Worm (Caenorhabditis elegans) whole organism, late embryonic: ENCODE measurements around the gene lipl-6.

ENCODE experiments used
- C08G9.2 ChIP-seq: sonication (generic microtip); optimal IDR thresholded peaks from 2 replicates; lab custom pipeline; 2016; ENCODE audit warnings: mild to moderate bottlenecking, missing genetic modification characterization, moderate library complexity, missing compliant biosample characterization
- F13H6.1 ChIP-seq: sonication (generic microtip); optimal IDR thresholded peaks from 2 replicates; lab custom pipeline; 2016; ENCODE audit warnings: missing genetic modification characterization, missing compliant biosample characterization
- K02D7.2 ChIP-seq: sonication (generic microtip); optimal IDR thresholded peaks from 2 replicates; lab custom pipeline; 2017; ENCODE audit warnings: mild to moderate bottlenecking, missing genetic modification characterization, missing compliant biosample characterization
- T23F11.4 ChIP-seq: fragments of 200-800 bp; sonication (Bioruptor generic); optimal IDR thresholded peaks from 2 replicates; lab custom pipeline; 2018; ENCODE audit warnings: mild to moderate bottlenecking, missing genetic modification characterization, missing compliant biosample characterization
- ceh-14 ChIP-seq: sonication (generic microtip); optimal IDR thresholded peaks from 2 replicates; lab custom pipeline; 2016; ENCODE audit warnings: missing genotype, missing genetic modification characterization, missing compliant biosample characterization
- ceh-18 ChIP-seq: sonication (generic microtip); optimal IDR thresholded peaks from 2 replicates; lab custom pipeline; 2016; ENCODE audit warnings: missing genetic modification characterization, missing compliant biosample characterization
- ceh-19 ChIP-seq: fragments of 200-800 bp; sonication (Bioruptor generic); optimal IDR thresholded peaks from 2 replicates; lab custom pipeline; 2018; ENCODE audit warnings: mild to moderate bottlenecking, missing genetic modification characterization, missing compliant biosample characterization
- ceh-22 ChIP-seq: sonication (generic microtip); optimal IDR thresholded peaks from 2 replicates; lab custom pipeline; 2017; ENCODE audit warnings: missing biosample characterization, missing genetic modification characterization
- ceh-24 ChIP-seq: sonication (generic microtip); optimal IDR thresholded peaks from 2 replicates; lab custom pipeline; 2016; ENCODE audit warnings: mild to moderate bottlenecking, missing genetic modification characterization, missing compliant biosample characterization
- ceh-45 ChIP-seq: fragments of 200-800 bp; sonication (Bioruptor generic); IDR thresholded peaks from 2 replicates; pipeline ENCODE4 v1.3.6; 2022; ENCODE audit warnings: missing genetic modification reagents, missing genetic modification characterization, missing compliant biosample characterization
- ceh-48 ChIP-seq: sonication (generic microtip); optimal IDR thresholded peaks from 2 replicates; lab custom pipeline; 2016; ENCODE audit warnings: missing genetic modification characterization, inconsistent platforms, missing compliant biosample characterization
- dve-1 ChIP-seq: sonication (generic microtip); optimal IDR thresholded peaks from 2 replicates; lab custom pipeline; 2017; ENCODE audit warnings: antibody characterized with exemption, mild to moderate bottlenecking, missing genetic modification characterization, missing compliant biosample characterization
- ets-4 ChIP-seq: sonication (generic microtip); optimal IDR thresholded peaks from 2 replicates; lab custom pipeline; 2016; ENCODE audit warnings: missing genetic modification characterization, missing compliant biosample characterization
- eyg-1 ChIP-seq: sonication (generic microtip); optimal IDR thresholded peaks from 2 replicates; lab custom pipeline; 2016; ENCODE audit warnings: missing genotype, missing genetic modification characterization, missing compliant biosample characterization
- fax-1 ChIP-seq: sonication (generic microtip); optimal IDR thresholded peaks from 2 replicates; lab custom pipeline; 2016; ENCODE audit warnings: missing genotype, missing genetic modification characterization, missing compliant biosample characterization
- fkh-10 ChIP-seq: fragments of 150-350 bp; optimal IDR thresholded peaks from 2 replicates; lab custom pipeline; 2014; ENCODE audit warnings: missing biosample characterization, missing genetic modification reagents, missing genetic modification characterization
- gmeb-2 ChIP-seq: sonication (generic microtip); optimal IDR thresholded peaks from 2 replicates; lab custom pipeline; 2016; ENCODE audit warnings: missing genetic modification characterization, inconsistent platforms, missing compliant biosample characterization
- hlh-30 ChIP-seq: sonication (generic microtip); optimal IDR thresholded peaks from 2 replicates; lab custom pipeline; 2017; ENCODE audit warnings: antibody characterized with exemption, missing genetic modification characterization, missing compliant biosample characterization; ENCODE audit not compliant: insufficient read depth
- hlh-6 ChIP-seq: sonication (generic microtip); optimal IDR thresholded peaks from 2 replicates; lab custom pipeline; 2016; ENCODE audit warnings: missing genotype, missing genetic modification characterization, missing compliant biosample characterization
- nhr-232 ChIP-seq: sonication (generic microtip); optimal IDR thresholded peaks from 2 replicates; lab custom pipeline; 2016; ENCODE audit warnings: missing genetic modification characterization, missing compliant biosample characterization
- odd-2 ChIP-seq: sonication (generic microtip); optimal IDR thresholded peaks from 2 replicates; lab custom pipeline; 2017; ENCODE audit warnings: antibody characterized with exemption, mild to moderate bottlenecking, missing genetic modification characterization, missing compliant biosample characterization
- pag-3 ChIP-seq: sonication (generic microtip); optimal IDR thresholded peaks from 2 replicates; lab custom pipeline; 2016; ENCODE audit warnings: missing compliant biosample characterization, missing genetic modification characterization, borderline replicate concordance
- pat-9 ChIP-seq: fragments of 200-800 bp; sonication (Bioruptor generic); optimal IDR thresholded peaks from 2 replicates; lab custom pipeline; 2018; ENCODE audit warnings: mild to moderate bottlenecking, missing genetic modification characterization, moderate library complexity, missing compliant biosample characterization
- pha-2 ChIP-seq: sonication (generic microtip); optimal IDR thresholded peaks from 2 replicates; lab custom pipeline; 2017; ENCODE audit warnings: mild to moderate bottlenecking, missing genetic modification characterization, missing compliant biosample characterization
- pqm-1 ChIP-seq: sonication (generic microtip); optimal IDR thresholded peaks from 2 replicates; lab custom pipeline; 2016; ENCODE audit warnings: missing genetic modification characterization, missing compliant biosample characterization
- ref-2 ChIP-seq: sonication (generic microtip); optimal IDR thresholded peaks from 2 replicates; lab custom pipeline; 2016; ENCODE audit warnings: missing genetic modification characterization, missing compliant biosample characterization
- syd-9 ChIP-seq: sonication (generic microtip); optimal IDR thresholded peaks from 2 replicates; lab custom pipeline; 2016; ENCODE audit warnings: mild to moderate bottlenecking, missing genetic modification characterization, moderate library complexity, missing compliant biosample characterization
- unc-3 ChIP-seq, 2 experiments: fragments of 200-800 bp in 1 of 2; sonication (Bioruptor generic) in 1 of 2; sonication (generic microtip) in 1 of 2; conservative IDR thresholded peaks in 1 of 2; optimal IDR thresholded peaks in 1 of 2; 2 replicates each; pipeline versions ENCODE4 v1.3.6 to Lab custom; 2016 to 2022; ENCODE audit warnings: missing compliant biosample characterization in 2 of 2, missing genetic modification characterization in 2 of 2, missing genetic modification reagents in 1 of 2
- unc-55 ChIP-seq: sonication (generic microtip); optimal IDR thresholded peaks from 2 replicates; lab custom pipeline; 2017; ENCODE audit warnings: missing biosample characterization, missing genetic modification reagents, missing genetic modification characterization
- unc-86 ChIP-seq: sonication (generic microtip); optimal IDR thresholded peaks from 2 replicates; lab custom pipeline; 2016; ENCODE audit warnings: missing genetic modification characterization, missing compliant biosample characterization

lipl-6 gene

DNA sequence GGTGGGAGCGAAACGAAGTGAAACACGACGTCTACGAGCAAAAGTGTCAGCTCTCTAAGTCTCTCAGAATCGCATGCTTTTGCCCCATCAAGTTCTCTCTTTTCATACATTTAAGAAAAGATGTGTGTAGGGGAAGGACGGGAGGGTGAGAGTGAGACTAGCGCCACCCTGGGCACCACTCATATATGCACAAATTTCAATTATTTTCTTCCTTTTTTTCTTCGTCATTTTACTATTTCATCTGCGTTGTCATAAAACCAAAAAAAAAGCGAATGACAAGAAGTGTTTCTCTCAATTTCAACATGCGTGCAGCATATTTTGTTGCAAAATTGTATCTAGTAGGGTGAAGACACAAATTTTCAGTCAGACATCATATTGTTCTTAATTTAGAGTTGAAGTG is 7.5 kb downstream of the lipl-6 start:
- TF ChIP-seq ceh-19 (GFP tag; lab: Kevin White, UChicago) (no peak), pat-9 (no peak), hlh-30 (tag; lab: Kevin White, UChicago) (no peak), dve-1 (tag; lab: Kevin White, UChicago) (no peak), odd-2 (no peak), ceh-24 (no peak), unc-55 (GFP tag; lab: Kevin White, UChicago) (no peak)

DNA sequence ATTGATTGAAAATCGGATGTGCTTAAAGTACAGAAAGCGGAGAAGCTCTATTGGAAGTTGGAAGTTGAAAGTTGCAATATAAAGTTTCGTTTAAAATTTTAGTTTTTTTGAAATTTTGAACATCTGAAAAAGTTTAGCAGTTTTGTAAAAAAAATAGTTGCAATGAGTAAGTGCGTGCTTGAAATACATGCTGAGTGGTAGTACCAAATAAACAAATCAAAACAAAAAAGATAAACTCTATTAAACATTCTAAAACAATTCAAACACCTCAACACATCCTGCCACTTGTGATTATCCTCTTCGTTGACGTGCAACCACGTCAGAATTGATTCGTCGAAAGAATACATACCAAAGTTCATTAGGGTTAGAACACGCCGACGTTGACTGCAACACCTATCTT is 14.9 kb downstream of the lipl-6 start:
- TF ChIP-seq ceh-45 (GFP tag; lab: Robert Waterston, UW) (no peak), fkh-10 (GFP tag; lab: Kevin White, UChicago) (no peak), F13H6.1 (tag; lab: Kevin White, UChicago) (no peak), nhr-232 (tag; lab: Kevin White, UChicago) (no peak), gmeb-2 (tag; lab: Kevin White, UChicago) (no peak), eyg-1 (no peak), odd-2 (no peak), C08G9.2 (no peak), hlh-6 (tag; lab: Kevin White, UChicago) (no peak), unc-3 (GFP tag; conservative IDR thresholded peaks at IDR 0.05; lab: Robert Waterston, UW) (no peak), unc-3 (tag; optimal IDR thresholded peaks at IDR 0.05; lab: Kevin White, UChicago) (no peak), pha-2 (tag; lab: Kevin White, UChicago) (no peak), unc-55 (GFP tag; lab: Kevin White, UChicago) (no peak), K02D7.2 (tag; lab: Kevin White, UChicago) (no peak), fax-1 (no peak), unc-86 (tag; lab: Kevin White, UChicago) (no peak)
- TF ChIP-seq, all 69 proteins: peak for 0

DNA sequence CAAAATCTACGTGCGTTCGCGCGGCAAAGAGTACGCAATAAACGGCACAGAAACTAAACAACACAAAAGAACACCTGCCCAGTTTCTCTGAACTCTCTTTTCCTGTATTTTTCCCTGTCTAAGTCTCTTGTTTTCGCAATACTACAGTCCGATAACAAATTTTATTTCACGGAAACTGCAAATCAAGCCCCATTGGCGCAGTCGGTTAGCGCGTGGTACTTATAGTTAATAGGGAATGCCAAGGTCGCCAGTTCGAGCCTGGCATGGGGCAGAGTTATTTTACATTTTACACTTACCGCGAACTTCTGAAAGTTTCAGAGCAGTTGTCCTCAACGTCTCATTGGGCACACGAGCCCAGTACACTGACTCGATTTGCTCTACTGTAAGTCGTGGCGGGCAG is 16.8 kb downstream of the lipl-6 start:
- no peak for TF ChIP-seq K02D7.2 (tag; lab: Kevin White, UChicago)

ce11 chrV:6906435-6906834 is 27.7 kb downstream of the lipl-6 start:
- TF ChIP-seq ceh-22 (tag; lab: Kevin White, UChicago), result no peak
- no peak for TF ChIP-seq T23F11.4 (GFP tag; lab: Kevin White, UChicago)
- no peak for TF ChIP-seq ceh-24
- no peak for TF ChIP-seq syd-9 (tag; lab: Kevin White, UChicago)
- no peak for TF ChIP-seq ets-4 (tag; lab: Kevin White, UChicago)
- TF ChIP-seq ref-2 (tag; lab: Kevin White, UChicago), result no peak
- TF ChIP-seq ceh-14 (tag; lab: Kevin White, UChicago), result no peak
- TF ChIP-seq ceh-48 (tag; lab: Kevin White, UChicago), result no peak
- TF ChIP-seq gmeb-2 (tag; lab: Kevin White, UChicago), result no peak
- no peak for TF ChIP-seq hlh-30 (tag; lab: Kevin White, UChicago)

ce11 chrV:6901943-6902549 is 32.1 kb downstream of the lipl-6 start:
- no peak for TF ChIP-seq pqm-1 (tag; lab: Kevin White, UChicago)
- TF ChIP-seq ceh-18 (tag; lab: Kevin White, UChicago), result no peak
- no peak for TF ChIP-seq pag-3 (tag; lab: Kevin White, UChicago)
